Fruit fly (Drosophila melanogaster) whole organism, prepupa: ENCODE results near the gene mthl5.
A peak's percentile ranks its signal among the peaks of the same experiment; 100 is the strongest.

Source experiments
- CG10631 ChIP-seq: fragments of 200-800 bp; sonication (Bioruptor generic); optimal IDR thresholded peaks from 2 replicates; lab custom pipeline; 2016; ENCODE audit warnings: missing biosample characterization, missing genetic modification characterization
- CG10669 ChIP-seq: fragments of 200-800 bp; sonication (Bioruptor generic); optimal IDR thresholded peaks from 3 replicates; lab custom pipeline; 2018; ENCODE audit warnings: missing biosample characterization, mild to moderate bottlenecking, missing genetic modification characterization, moderate library complexity
- CG11762 ChIP-seq: fragments of 200-800 bp; sonication (Bioruptor generic); optimal IDR thresholded peaks from 3 replicates; lab custom pipeline; 2016; ENCODE audit warnings: missing biosample characterization, missing genetic modification characterization; ENCODE audit not compliant: insufficient read depth
- CG11902 ChIP-seq: fragments of 200-800 bp; sonication (Bioruptor generic); optimal IDR thresholded peaks from 3 replicates; lab custom pipeline; 2016; ENCODE audit warnings: missing biosample characterization, missing genetic modification characterization
- CG15336 ChIP-seq: fragments of 200-800 bp; sonication (Bioruptor generic); IDR thresholded peaks from 2 replicates; pipeline ENCODE4 v1.3.6; 2022; ENCODE audit warnings: missing biosample characterization, missing genetic modification characterization
- CG1621 ChIP-seq: fragments of 200-800 bp; sonication (Bioruptor generic); optimal IDR thresholded peaks from 3 replicates; lab custom pipeline; 2018; ENCODE audit warnings: missing biosample characterization, mild to moderate bottlenecking, missing genetic modification characterization
- CG3032 ChIP-seq: fragments of 200-800 bp; optimal IDR thresholded peaks from 2 replicates; lab custom pipeline; 2019; ENCODE audit warnings: missing biosample characterization, mild to moderate bottlenecking, missing genetic modification characterization, moderate library complexity
- CG34406 ChIP-seq: fragments of 200-800 bp; sonication (Bioruptor generic); optimal IDR thresholded peaks from 3 replicates; lab custom pipeline; 2016; ENCODE audit warnings: missing biosample characterization, missing genetic modification characterization
- CG3919 ChIP-seq: fragments of 200-800 bp; sonication (Bioruptor generic); optimal IDR thresholded peaks from 3 replicates; lab custom pipeline; 2016; ENCODE audit warnings: missing biosample characterization, missing genetic modification characterization
- CG4318 ChIP-seq: fragments of 200-800 bp; sonication (Bioruptor generic); optimal IDR thresholded peaks from 3 replicates; lab custom pipeline; 2017; ENCODE audit warnings: missing biosample characterization, mild to moderate bottlenecking, missing genetic modification characterization
- CG6163 ChIP-seq: fragments of 200-800 bp; sonication (Bioruptor generic); IDR thresholded peaks from 3 replicates; pipeline ENCODE4 v1.3.6; 2022; ENCODE audit warnings: missing biosample characterization, missing genetic modification characterization
- Eip75B ChIP-seq: fragments of 200-800 bp; sonication (Bioruptor generic); optimal IDR thresholded peaks from 3 replicates; lab custom pipeline; 2016; ENCODE audit warnings: missing biosample characterization, missing genetic modification characterization
- Eip78C ChIP-seq: fragments of 200-800 bp; sonication (Bioruptor generic); peaks from one replicate; lab custom pipeline; 2016; ENCODE audit warnings: missing biosample characterization, missing genetic modification characterization
- Ets96B ChIP-seq: fragments of 200-800 bp; optimal IDR thresholded peaks from 2 replicates; lab custom pipeline; 2019; ENCODE audit warnings: missing biosample characterization, mild to moderate bottlenecking, missing genetic modification characterization, moderate library complexity
- Gug ChIP-seq: fragments of 200-800 bp; sonication (Bioruptor generic); IDR thresholded peaks from 2 replicates; pipeline ENCODE4 v1.3.6; 2022; ENCODE audit warnings: missing biosample characterization, missing genetic modification characterization
- Hr4 ChIP-seq: fragments of 200-800 bp; sonication (Bioruptor generic); optimal IDR thresholded peaks from 3 replicates; lab custom pipeline; 2016; ENCODE audit warnings: missing biosample characterization, missing genetic modification characterization
- Lpt ChIP-seq: fragments of 200-800 bp; sonication (Bioruptor generic); optimal IDR thresholded peaks from 3 replicates; lab custom pipeline; 2016; ENCODE audit warnings: missing biosample characterization, missing genetic modification characterization
- Smox ChIP-seq: fragments of 200-800 bp; sonication (Bioruptor generic); optimal IDR thresholded peaks from 3 replicates; lab custom pipeline; 2016; ENCODE audit warnings: missing biosample characterization, missing genetic modification characterization
- Sox102F ChIP-seq: fragments of 200-800 bp; sonication (Bioruptor generic); optimal IDR thresholded peaks from 2 replicates; lab custom pipeline; 2016; ENCODE audit warnings: missing biosample characterization, mild to moderate bottlenecking, missing genetic modification characterization
- Sox14 ChIP-seq: fragments of 200-800 bp; sonication (Bioruptor generic); optimal IDR thresholded peaks from 3 replicates; lab custom pipeline; 2016; ENCODE audit warnings: missing biosample characterization, missing genetic modification characterization
- achi ChIP-seq: fragments of 200-800 bp; sonication (Bioruptor generic); optimal IDR thresholded peaks from 3 replicates; lab custom pipeline; 2016; ENCODE audit warnings: missing biosample characterization, missing genetic modification characterization
- acj6 ChIP-seq: fragments of 200-800 bp; sonication (Bioruptor generic); optimal IDR thresholded peaks from 3 replicates; lab custom pipeline; 2016; ENCODE audit warnings: missing biosample characterization, missing genetic modification characterization
- dac ChIP-seq: fragments of 200-800 bp; sonication (Bioruptor generic); optimal IDR thresholded peaks from 2 replicates; lab custom pipeline; 2017; ENCODE audit warnings: missing biosample characterization, mild to moderate bottlenecking, missing genetic modification characterization
- dsx ChIP-seq: fragments of 200-800 bp; optimal IDR thresholded peaks from 3 replicates; lab custom pipeline; 2019; ENCODE audit warnings: missing biosample characterization, mild to moderate bottlenecking, missing genetic modification characterization, moderate library complexity; ENCODE audit not compliant: poor library complexity, severe bottlenecking
- eg ChIP-seq: fragments of 200-800 bp; sonication (Bioruptor generic); IDR thresholded peaks from 3 replicates; pipeline ENCODE4 v1.3.6; 2022; ENCODE audit warnings: missing biosample characterization, missing genetic modification characterization
- esn ChIP-seq: fragments of 200-800 bp; sonication (Bioruptor generic); optimal IDR thresholded peaks from 2 replicates; lab custom pipeline; 2016; ENCODE audit warnings: missing biosample characterization, mild to moderate bottlenecking, missing genetic modification characterization, moderate library complexity
- fkh ChIP-seq: fragments of 200-800 bp; sonication (Bioruptor generic); optimal IDR thresholded peaks from 3 replicates; lab custom pipeline; 2017; ENCODE audit warnings: missing biosample characterization, mild to moderate bottlenecking, missing genetic modification characterization, moderate library complexity
- net ChIP-seq: fragments of 200-800 bp; sonication (Bioruptor generic); optimal IDR thresholded peaks from 3 replicates; lab custom pipeline; 2016; ENCODE audit warnings: missing biosample characterization, missing genetic modification characterization
- pdm3 ChIP-seq: fragments of 200-800 bp; sonication (Bioruptor generic); optimal IDR thresholded peaks from 3 replicates; lab custom pipeline; 2016; ENCODE audit warnings: missing biosample characterization, missing genetic modification characterization
- salr ChIP-seq, 2 experiments: fragments of 200-800 bp; sonication (Bioruptor generic); optimal IDR thresholded peaks; 3 replicates each; lab custom pipeline; 2016 to 2018; ENCODE audit warnings: missing biosample characterization in 2 of 2, missing genetic modification characterization in 2 of 2, mild to moderate bottlenecking in 1 of 2
- spab ChIP-seq: fragments of 200-800 bp; sonication (Bioruptor generic); optimal IDR thresholded peaks from 2 replicates; lab custom pipeline; 2017; ENCODE audit warnings: missing biosample characterization, mild to moderate bottlenecking, missing genetic modification characterization, missing genetic modification reagents
- ss ChIP-seq, 2 experiments: fragments of 200-800 bp; sonication (Bioruptor generic); optimal IDR thresholded peaks; 2 replicates in 1 of 2; 3 replicates in 1 of 2; lab custom pipeline; 2017 to 2018; ENCODE audit warnings: mild to moderate bottlenecking in 2 of 2, missing biosample characterization in 2 of 2, missing genetic modification characterization in 2 of 2, moderate library complexity in 1 of 2
- svp ChIP-seq: fragments of 200-800 bp; sonication (Bioruptor generic); peaks from one replicate; lab custom pipeline; 2016; ENCODE audit warnings: missing biosample characterization, missing genetic modification characterization
- topi ChIP-seq: fragments of 200-800 bp; sonication (Bioruptor generic); optimal IDR thresholded peaks from 3 replicates; lab custom pipeline; 2016; ENCODE audit warnings: missing biosample characterization, missing genetic modification characterization
- vri ChIP-seq: fragments of 200-800 bp; sonication (Bioruptor generic); optimal IDR thresholded peaks from 3 replicates; lab custom pipeline; 2016; ENCODE audit warnings: missing biosample characterization, mild to moderate bottlenecking, missing genetic modification characterization

The mthl5 gene

dm6 chr3R:11869675-11870074 is 17.3 kb downstream of the mthl5 start (continued):
- TF ChIP-seq CG10669 (GFP tag; lab: Kevin White, UChicago), result peak; percentile 35
- TF ChIP-seq achi (GFP tag; lab: Kevin White, UChicago), result no peak
- TF ChIP-seq esn (GFP tag; lab: Kevin White, UChicago), result no peak
- TF ChIP-seq CG3032 (tag; lab: Kevin White, UChicago), result peak; percentile 41
- TF ChIP-seq Ets96B (tag; lab: Kevin White, UChicago), result peak; percentile 64
- peak; percentile 9 for TF ChIP-seq CG11762 (GFP tag; lab: Kevin White, UChicago)
- TF ChIP-seq CG6163 (GFP tag; lab: Robert Waterston, UW), result peak; percentile 64; the same call in 2 of the 3 replicates
- no peak for TF ChIP-seq Hr4
- no peak for TF ChIP-seq Eip75B (GFP tag; lab: Kevin White, UChicago)
- peak; percentile 56 for TF ChIP-seq eg (GFP tag; lab: Robert Waterston, UW)
- peak in 1 of 2 experiments; percentile 24 for TF ChIP-seq ss (GFP tag; optimal IDR thresholded peaks at IDR 0.05; lab: Kevin White, UChicago)
- TF ChIP-seq acj6, result no peak
- TF ChIP-seq CG4318 (GFP tag; lab: Kevin White, UChicago), result no peak
- TF ChIP-seq CG11902 (GFP tag; lab: Kevin White, UChicago), result no peak

dm6 chr3R:11869169-11869568 is 17.8 kb downstream of the mthl5 start, which contains the start of gene CG6959:
TSS of gene CG6959 (minus strand) at chr3R:11869460.
- TF ChIP-seq topi, result no peak
- TF ChIP-seq Sox14 (GFP tag; lab: Kevin White, UChicago), result peak; percentile 48
- TF ChIP-seq dsx (GFP tag; lab: Kevin White, UChicago), result peak; percentile 20
- TF ChIP-seq CG15336 (GFP tag; lab: Robert Waterston, UW), result peak; percentile 23; the same call in 1 of the 2 replicates
- TF ChIP-seq spab (GFP tag; lab: Kevin White, UChicago), result no peak
- TF ChIP-seq pdm3 (GFP tag; lab: Kevin White, UChicago), result peak; percentile 3
- TF ChIP-seq svp (GFP tag; lab: Kevin White, UChicago), result no peak
- TF ChIP-seq Lpt (GFP tag; lab: Kevin White, UChicago), result no peak
- TF ChIP-seq esn (GFP tag; lab: Kevin White, UChicago), result peak; percentile 16
- TF ChIP-seq net (GFP tag; lab: Kevin White, UChicago), result peak; percentile 28
- TF ChIP-seq Eip78C, result peak; percentile 65
- TF ChIP-seq Smox (GFP tag; lab: Kevin White, UChicago), result no peak
- TF ChIP-seq Gug (GFP tag; lab: Robert Waterston, UW), result peak; percentile 13; the same call in 1 of the 2 replicates
- TF ChIP-seq CG34406 (GFP tag; lab: Kevin White, UChicago), result no peak
- no peak for TF ChIP-seq CG10631
- no peak for TF ChIP-seq dac (GFP tag; lab: Kevin White, UChicago)
- TF ChIP-seq vri (GFP tag; lab: Kevin White, UChicago), result no peak
- TF ChIP-seq Ets96B (tag; lab: Kevin White, UChicago), result no peak
- peak; percentile 55; the same call in 1 of the 3 replicates for TF ChIP-seq CG6163 (GFP tag; lab: Robert Waterston, UW)
- TF ChIP-seq eg (GFP tag; lab: Robert Waterston, UW), result peak; percentile 64
- TF ChIP-seq salr (GFP tag; optimal IDR thresholded peaks at IDR 0.05; lab: Kevin White, UChicago), result no peak
- TF ChIP-seq CG10669 (GFP tag; lab: Kevin White, UChicago), result peak; percentile 2
- peak; percentile 21 for TF ChIP-seq Sox102F (GFP tag; lab: Kevin White, UChicago)
- peak; percentile 8 for TF ChIP-seq CG1621 (tag; lab: Kevin White, UChicago)
- TF ChIP-seq fkh (GFP tag; lab: Kevin White, UChicago), result peak; percentile 56

dm6 chr3R:11868562-11868961 is 18.4 kb downstream of the mthl5 start:
- 0 out of 3 replicates have a peak, but pooled peaks have one; percentile 5 for TF ChIP-seq CG6163 (GFP tag; lab: Robert Waterston, UW)
- TF ChIP-seq spab (GFP tag; lab: Kevin White, UChicago), result no peak
- TF ChIP-seq CG15336 (GFP tag; lab: Robert Waterston, UW), result 0 out of 2 replicates have a peak, but pooled peaks have one; percentile 14
- no peak for TF ChIP-seq CG3919 (GFP tag; lab: Kevin White, UChicago)
- TF ChIP-seq, all 60 proteins: peak for 2
